Fruit fly (Drosophila melanogaster): ENCODE results near the gene Ubc87F.

- TF ChIP-seq pan (optimal IDR thresholded peaks at IDR 0.05): no peak
- TF ChIP-seq usp (GFP tag; optimal IDR thresholded peaks at IDR 0.05): no peak
- TF ChIP-seq EcR (GFP tag; optimal IDR thresholded peaks at IDR 0.05): no peak
- no peak for TF ChIP-seq Dll (optimal IDR thresholded peaks at IDR 0.05)
- TF ChIP-seq CG8478 (optimal IDR thresholded peaks at IDR 0.05): no peak
These were observed 47.5 kb upstream of the Ubc87F start, which contains the start of gene CG9312 for dm6 chr3R:13765456-13765855.

Data from whole organism.